Worm (Caenorhabditis elegans): Measurements from ENCODE around the gene rab-14.

DNA sequence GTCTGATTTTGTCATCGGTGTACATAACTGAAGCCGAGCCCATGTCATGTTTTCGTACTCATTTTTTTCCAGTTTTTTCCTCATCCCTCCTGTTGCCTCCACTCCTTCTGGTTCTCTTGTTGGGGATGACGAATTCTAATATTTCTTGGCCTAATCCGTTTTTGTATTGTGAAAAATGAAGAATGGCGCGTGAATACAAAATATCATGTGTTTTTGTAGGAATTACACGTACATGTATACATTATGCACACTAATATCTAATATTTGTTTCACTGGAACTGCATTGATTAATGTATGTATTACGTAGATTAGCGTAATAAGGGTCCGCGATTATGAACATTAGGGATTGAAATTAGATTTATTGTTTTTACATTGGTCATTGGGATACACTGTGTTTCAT, 49.2 kb upstream of the rab-14 start:
- TF ChIP-seq ceh-36 (tag; optimal IDR thresholded peaks at IDR 0.05): no peak
- no peak for TF ChIP-seq ama-1 (optimal IDR thresholded peaks at IDR 0.05)
- no peak for TF ChIP-seq F13C5.2 (tag; optimal IDR thresholded peaks at IDR 0.05)
- no peak for TF ChIP-seq flt-1 (GFP tag; IDR thresholded peaks at IDR 0.05)
- no peak for TF ChIP-seq scrt-1 (GFP tag; IDR thresholded peaks at IDR 0.05)
- no peak for TF ChIP-seq ets-7 (tag; optimal IDR thresholded peaks at IDR 0.05)
- no peak for TF ChIP-seq tra-4 (tag; optimal IDR thresholded peaks at IDR 0.05)
- TF ChIP-seq aly-1 (tag; optimal IDR thresholded peaks at IDR 0.05): no peak
- no peak for TF ChIP-seq tbx-11 (GFP tag; IDR thresholded peaks at IDR 0.05)
- no peak for TF ChIP-seq hmg-4 (GFP tag; optimal IDR thresholded peaks at IDR 0.05)
- no peak for TF ChIP-seq hmbx-1 (tag; optimal IDR thresholded peaks at IDR 0.05)
- no peak for TF ChIP-seq sea-1 (GFP tag; conservative IDR thresholded peaks at IDR 0.05)
- no peak for TF ChIP-seq hnd-1 (tag; optimal IDR thresholded peaks at IDR 0.05)

Data from whole organism, early embryonic.